Fruit fly (Drosophila melanogaster) whole organism: ENCODE results near the gene Mst33A.

Experiments used
- CG8478 ChIP-seq: fragments of >200 bp; optimal IDR thresholded peaks from 2 replicates; lab custom pipeline; 2018; ENCODE audit warnings: inconsistent platforms
- Dll ChIP-seq: fragments of >200 bp; optimal IDR thresholded peaks from 2 replicates; lab custom pipeline; 2017
- EcR ChIP-seq, 2 experiments: fragments of >200 bp; optimal IDR thresholded peaks; 2 replicates each; lab custom pipeline; 2017; ENCODE audit warnings: missing biosample characterization in 2 of 2, missing genetic modification characterization in 2 of 2, missing genetic modification reagents in 2 of 2
- pan ChIP-seq: fragments of >200 bp; optimal IDR thresholded peaks from 2 replicates; lab custom pipeline; 2017
- psq ChIP-seq: fragments of >200 bp; optimal IDR thresholded peaks from 2 replicates; lab custom pipeline; 2017

DNA sequence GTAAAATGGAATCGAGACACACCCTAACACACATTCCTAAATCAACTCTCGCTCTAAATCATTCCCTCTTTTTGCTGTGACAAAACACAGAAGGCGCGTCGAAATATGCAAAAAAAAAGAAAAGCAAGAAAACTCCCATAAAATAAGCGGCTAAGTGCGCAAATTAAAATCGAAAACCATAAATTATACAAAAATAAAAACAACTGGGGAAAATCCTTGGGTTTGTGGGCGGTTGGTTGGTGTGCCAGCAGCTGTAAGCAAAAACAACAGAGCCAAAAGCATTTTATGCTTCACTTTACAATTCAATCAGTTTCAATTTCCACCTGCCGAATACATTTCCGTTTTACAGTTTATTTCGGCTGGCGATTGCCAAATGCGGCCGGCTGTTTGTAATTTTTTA, 50.8 kb downstream of the Mst33A start, which contains the start of gene CG43438:
- no peak for TF ChIP-seq CG8478
- no peak for TF ChIP-seq EcR (GFP tag; optimal IDR thresholded peaks at IDR 0.05; lab: Kevin White, UChicago)
- TF ChIP-seq Dll (lab: Kevin White, UChicago): no peak
- no peak for TF ChIP-seq pan (lab: Kevin White, UChicago)
- no peak for TF ChIP-seq psq (lab: Kevin White, UChicago)
